Worm (Caenorhabditis elegans) whole organism, late embryonic: ENCODE results near the gene srd-66.

Experiments used
- ceh-2 ChIP-seq: sonication (generic microtip); optimal IDR thresholded peaks from 2 replicates; lab custom pipeline; 2016; ENCODE audit warnings: missing genotype, missing genetic modification characterization, missing compliant biosample characterization
- ceh-48 ChIP-seq: sonication (generic microtip); optimal IDR thresholded peaks from 2 replicates; lab custom pipeline; 2016; ENCODE audit warnings: missing genetic modification characterization, inconsistent platforms, missing compliant biosample characterization
- elt-2 ChIP-seq: sonication (generic microtip); optimal IDR thresholded peaks from 2 replicates; lab custom pipeline; 2016; ENCODE audit warnings: missing genetic modification reagents, missing genetic modification characterization, missing compliant biosample characterization
- ets-4 ChIP-seq: sonication (generic microtip); optimal IDR thresholded peaks from 2 replicates; lab custom pipeline; 2016; ENCODE audit warnings: missing genetic modification characterization, missing compliant biosample characterization
- fkh-10 ChIP-seq: fragments of 150-350 bp; optimal IDR thresholded peaks from 2 replicates; lab custom pipeline; 2014; ENCODE audit warnings: missing biosample characterization, missing genetic modification reagents, missing genetic modification characterization
- gmeb-2 ChIP-seq: sonication (generic microtip); optimal IDR thresholded peaks from 2 replicates; lab custom pipeline; 2016; ENCODE audit warnings: missing genetic modification characterization, inconsistent platforms, missing compliant biosample characterization
- odd-2 ChIP-seq: sonication (generic microtip); optimal IDR thresholded peaks from 2 replicates; lab custom pipeline; 2017; ENCODE audit warnings: antibody characterized with exemption, mild to moderate bottlenecking, missing genetic modification characterization, missing compliant biosample characterization
- pha-4 ChIP-seq: fragments of 150-350 bp; optimal IDR thresholded peaks from 2 replicates; lab custom pipeline; 2018; ENCODE audit warnings: missing biosample characterization, missing genetic modification reagents, missing genetic modification characterization
- tbx-2 ChIP-seq: sonication (generic microtip); optimal IDR thresholded peaks from 2 replicates; lab custom pipeline; 2016; ENCODE audit warnings: missing genetic modification characterization, missing compliant biosample characterization

- TF ChIP-seq elt-2 = no peak
- no peak for TF ChIP-seq pha-4 (tag; lab: Kevin White, UChicago)
- TF ChIP-seq fkh-10 (GFP tag; lab: Kevin White, UChicago) = no peak
- no peak for TF ChIP-seq gmeb-2 (tag; lab: Kevin White, UChicago)
- TF ChIP-seq ceh-48 = no peak
- no peak for TF ChIP-seq tbx-2 (tag; lab: Kevin White, UChicago)
- TF ChIP-seq ets-4 (tag; lab: Kevin White, UChicago) = no peak
- no peak for TF ChIP-seq ceh-2 (tag; lab: Kevin White, UChicago)
- TF ChIP-seq odd-2 (tag; lab: Kevin White, UChicago) = no peak
Observed at ce11 chrIII:1939625-1939988, 42.8 kb downstream of the srd-66 start.
